Worm (Caenorhabditis elegans) whole organism, L2 larva: ENCODE data around the gene lbp-8.

Source experiments
- ama-1 ChIP-seq: fragments of 150-350 bp; optimal IDR thresholded peaks from 2 replicates; lab custom pipeline; 2018; ENCODE audit warnings: inconsistent platforms
- nhr-23 ChIP-seq: fragments of 150-350 bp; optimal IDR thresholded peaks from 2 replicates; lab custom pipeline; 2014; ENCODE audit warnings: missing biosample characterization, missing genetic modification reagents, missing genetic modification characterization
- skn-1 ChIP-seq: sonication (generic microtip); optimal IDR thresholded peaks from 2 replicates; lab custom pipeline; 2017; ENCODE audit warnings: missing biosample characterization, missing genetic modification characterization
- snpc-4 ChIP-seq: fragments of 150-350 bp; optimal IDR thresholded peaks from 2 replicates; lab custom pipeline; 2014; ENCODE audit warnings: missing biosample characterization, missing genetic modification characterization

DNA sequence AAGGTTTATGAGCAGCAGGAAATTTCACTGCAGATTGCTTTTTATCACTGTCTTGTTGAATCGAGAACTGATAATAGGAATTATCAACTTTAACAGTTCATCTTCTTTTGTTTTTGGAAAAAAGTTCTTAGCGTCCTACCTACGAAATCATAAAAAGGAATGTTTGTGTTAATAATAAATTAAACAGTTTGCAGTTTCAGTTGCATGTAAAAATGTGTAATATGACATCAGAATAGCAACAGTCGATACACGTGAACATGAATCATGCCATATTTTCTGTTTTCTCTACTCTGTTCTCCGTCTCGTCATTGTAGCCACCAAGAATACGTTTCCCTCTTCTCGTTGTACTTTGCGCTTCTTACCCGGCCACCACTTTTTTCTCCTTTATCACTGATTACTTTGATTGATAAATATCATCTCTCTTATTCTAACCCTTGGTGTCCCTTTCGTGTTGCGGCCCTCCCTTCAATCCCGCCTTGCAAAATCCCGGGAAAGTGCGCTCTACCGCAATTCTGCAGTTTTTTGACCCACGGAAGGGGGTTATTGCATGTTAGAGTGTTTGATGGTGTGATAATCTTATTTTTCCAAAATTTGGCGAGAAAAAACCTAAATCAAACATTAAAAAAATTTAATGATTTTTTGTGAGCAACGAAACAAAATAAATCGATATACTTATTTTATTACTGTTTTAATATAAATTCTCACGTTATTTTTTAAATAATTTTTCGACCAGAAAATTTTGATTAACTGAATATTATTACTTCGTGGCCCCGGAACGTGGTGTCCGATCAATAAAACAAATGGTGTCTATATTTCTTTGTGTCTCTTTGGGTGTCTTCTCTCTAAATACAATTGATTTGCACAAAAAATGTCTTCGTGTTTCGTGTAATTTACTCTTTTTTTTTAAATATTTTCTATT, 2.1 kb downstream of the lbp-8 start, which contains the start of gene sptl-3:
- no peak for TF ChIP-seq ama-1 (lab: Kevin White, UChicago)
- TF ChIP-seq snpc-4 = no peak
- no peak for TF ChIP-seq nhr-23 (tag; lab: Kevin White, UChicago)
- no peak for TF ChIP-seq skn-1
